Worm (Caenorhabditis elegans): ENCODE measurements around the gene oac-6.
"Not testable (repeated sequence)": the region's sequence is repeated elsewhere in the genome, so short reads cannot be mapped to it uniquely, and the experiment has no call there.

Gene oac-6

ce11 chrV:16336326-16336725 lies 33.8 kb downstream of the oac-6 start, which contains the start of gene srw-87:
Gene srw-87, plus strand, starts transcription at chrV:16336626.
- TF ChIP-seq nhr-42 (GFP tag; IDR thresholded peaks at IDR 0.05) (no peak), Y48G9A.11 (GFP tag; IDR thresholded peaks at IDR 0.05) (no peak), mes-2 (tag; optimal IDR thresholded peaks at IDR 0.05; ENCODE audit: poor library complexity, severe bottlenecking) (no peak), ZK546.5 (tag; optimal IDR thresholded peaks at IDR 0.05) (no peak), lsy-2 (tag; optimal IDR thresholded peaks at IDR 0.05) (no peak), madf-5 (GFP tag; IDR thresholded peaks at IDR 0.05) (no peak), lin-15B (tag; optimal IDR thresholded peaks at IDR 0.05) (no peak), F49E8.2 (tag; optimal IDR thresholded peaks at IDR 0.05; ENCODE audit: borderline replicate concordance) (no peak), mep-1 (tag; optimal IDR thresholded peaks at IDR 0.05) (no peak), php-3 (GFP tag; IDR thresholded peaks at IDR 0.05) (no peak), lin-29 (GFP tag; IDR thresholded peaks at IDR 0.05) (no peak), lin-39 (tag; optimal IDR thresholded peaks at IDR 0.05) (no peak), mxl-3 (GFP tag; optimal IDR thresholded peaks at IDR 0.05) (no peak), attf-4 (tag; optimal IDR thresholded peaks at IDR 0.05) (no peak), lim-7 (GFP tag; IDR thresholded peaks at IDR 0.05) (no peak), daf-16 (GFP tag; optimal IDR thresholded peaks at IDR 0.05) (no peak), daf-16 (tag; optimal IDR thresholded peaks at IDR 0.05) (no peak), pqm-1 (tag; optimal IDR thresholded peaks at IDR 0.05) (no peak), egl-27 (tag; optimal IDR thresholded peaks at IDR 0.05) (no peak), T26A8.4 (GFP tag; IDR thresholded peaks at IDR 0.05) (no peak)

ce11 chrV:16338287-16339092 lies 36.0 kb downstream of the oac-6 start, which contains the start of gene slc-9B.2:
Gene slc-9B.2, plus strand, starts transcription at chrV:16339042.
- TF ChIP-seq arid-1 (GFP tag; conservative IDR thresholded peaks at IDR 0.05) = 0 out of 2 replicates have a peak, but pooled peaks have one; percentile 57
- peak; percentile 58 for TF ChIP-seq lin-38 (GFP tag; IDR thresholded peaks at IDR 0.05)
- TF ChIP-seq vab-7 (GFP tag; IDR thresholded peaks at IDR 0.05) = peak; percentile 54; the same call in 1 of the 2 replicates
- TF ChIP-seq dve-1 (tag; optimal IDR thresholded peaks at IDR 0.05; ENCODE audit: insufficient read depth) = peak; percentile 38
- peak; percentile 68; the same call in 1 of the 2 replicates for TF ChIP-seq pha-4 (GFP tag; IDR thresholded peaks at IDR 0.05)
- TF ChIP-seq pha-4 (tag; optimal IDR thresholded peaks at IDR 0.05); daf-16 (GFP tag; optimal IDR thresholded peaks at IDR 0.05): not testable (repeated sequence)
- TF ChIP-seq php-3 (GFP tag; IDR thresholded peaks at IDR 0.05) = peak; percentile 86
- peak; percentile 65 for TF ChIP-seq lim-7 (GFP tag; IDR thresholded peaks at IDR 0.05)
- TF ChIP-seq nhr-102 (tag; optimal IDR thresholded peaks at IDR 0.05) = peak; percentile 44
- TF ChIP-seq daf-16 (tag; optimal IDR thresholded peaks at IDR 0.05) = peak; percentile 73
- TF ChIP-seq ZK337.2 (GFP tag; IDR thresholded peaks at IDR 0.05) = 0 out of 2 replicates have a peak, but pooled peaks have one; percentile 39
- TF ChIP-seq tra-1 (GFP tag; IDR thresholded peaks at IDR 0.05) = 0 out of 2 replicates have a peak, but pooled peaks have one; percentile 55
- 0 out of 2 replicates have a peak, but pooled peaks have one; percentile 26 for TF ChIP-seq zip-11 (GFP tag; IDR thresholded peaks at IDR 0.05)
- TF ChIP-seq snpc-1.2 (GFP tag; IDR thresholded peaks at IDR 0.05) = peak; percentile 76
- TF ChIP-seq unc-130 (GFP tag; optimal IDR thresholded peaks at IDR 0.05) = peak; percentile 1
- TF ChIP-seq hlh-30 (tag; optimal IDR thresholded peaks at IDR 0.05; ENCODE audit: insufficient read depth) = peak; percentile 8
- peak; percentile 15 for TF ChIP-seq aha-1 (tag)
- 0 out of 2 replicates have a peak, but pooled peaks have one; percentile 37 for TF ChIP-seq F26F4.8 (GFP tag; conservative IDR thresholded peaks at IDR 0.05)
- peak; percentile 66 for TF ChIP-seq dmd-6 (GFP tag; IDR thresholded peaks at IDR 0.05)
- peak; percentile 72 for TF ChIP-seq nhr-48 (tag; optimal IDR thresholded peaks at IDR 0.05)
- TF ChIP-seq Y105C5A.15 (GFP tag; IDR thresholded peaks at IDR 0.05) = 0 out of 2 replicates have a peak, but pooled peaks have one; percentile 60
- peak; percentile 39 for TF ChIP-seq hlh-11 (tag; optimal IDR thresholded peaks at IDR 0.05)

Data from whole organism, L4 larva.